Worm (Caenorhabditis elegans): Measurements from ENCODE around the gene T28D9.4.
A peak's percentile ranks its signal among the peaks of the same experiment; 100 is the strongest.

The T28D9.4 gene

DNA sequence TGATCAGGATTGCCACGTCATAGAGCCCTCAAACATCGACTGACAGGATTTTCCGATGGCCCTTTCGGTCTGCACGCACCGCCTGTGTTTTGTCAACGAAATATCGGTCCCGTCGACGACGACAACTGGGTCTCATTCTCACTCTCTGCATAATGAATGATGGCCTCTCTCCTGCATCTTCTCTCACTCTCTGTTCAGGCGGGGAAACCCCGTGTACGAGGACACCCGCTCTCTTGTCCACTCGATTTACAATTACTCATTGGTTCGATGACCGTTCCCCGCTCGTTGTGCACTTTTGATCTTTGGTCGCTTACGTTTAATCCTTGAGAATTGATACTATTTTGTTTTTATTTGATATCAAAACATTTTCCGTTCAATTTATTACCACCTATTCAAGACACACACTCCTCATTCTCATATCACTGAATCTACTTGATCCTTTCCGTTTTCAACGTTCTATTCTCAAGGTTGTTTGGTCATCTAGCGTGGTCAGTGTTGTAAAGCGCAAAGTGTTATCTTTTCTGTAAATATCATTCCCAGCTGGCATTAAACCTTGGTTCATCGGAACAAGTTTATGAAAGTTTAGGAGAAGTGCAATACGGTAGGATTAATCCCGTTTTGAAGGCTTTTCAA is 46.0 kb downstream of the T28D9.4 start:
- TF ChIP-seq pha-4 (tag; optimal IDR thresholded peaks at IDR 0.05) = no peak
- no peak for TF ChIP-seq lsy-2 (tag; optimal IDR thresholded peaks at IDR 0.05)
- TF ChIP-seq snpc-4 (tag; optimal IDR thresholded peaks at IDR 0.05) = no peak
- TF ChIP-seq cnd-1 (tag; optimal IDR thresholded peaks at IDR 0.05) = peak; percentile 25
- TF ChIP-seq bed-3 (GFP tag; optimal IDR thresholded peaks at IDR 0.05) = no peak
- no peak for TF ChIP-seq blmp-1 (tag; optimal IDR thresholded peaks at IDR 0.05)
- no peak for TF ChIP-seq zip-8 (tag; optimal IDR thresholded peaks at IDR 0.05)
- TF ChIP-seq tbx-8 (GFP tag; optimal IDR thresholded peaks at IDR 0.05) = no peak
- TF ChIP-seq ham-2 (GFP tag; optimal IDR thresholded peaks at IDR 0.05) = peak; percentile 40
- TF ChIP-seq nhr-76 (tag; optimal IDR thresholded peaks at IDR 0.05) = no peak
- TF ChIP-seq drap-1 (GFP tag; optimal IDR thresholded peaks at IDR 0.05) = no peak
- no peak for TF ChIP-seq nhr-28 (tag; optimal IDR thresholded peaks at IDR 0.05)
- TF ChIP-seq hlh-1 (tag; optimal IDR thresholded peaks at IDR 0.05) = peak; percentile 41
- no peak for TF ChIP-seq unc-39 (tag; optimal IDR thresholded peaks at IDR 0.05)
- no peak for TF ChIP-seq ztf-11 (tag; optimal IDR thresholded peaks at IDR 0.05)
- no peak for TF ChIP-seq sptf-1 (tag; optimal IDR thresholded peaks at IDR 0.05)
- TF ChIP-seq sem-2 (GFP tag; optimal IDR thresholded peaks at IDR 0.05) = no peak
- TF ChIP-seq lin-13 (tag; optimal IDR thresholded peaks at IDR 0.05) = no peak
- TF ChIP-seq ceh-39 (tag; optimal IDR thresholded peaks at IDR 0.05) = no peak
- no peak for TF ChIP-seq flh-1 (GFP tag; optimal IDR thresholded peaks at IDR 0.05)
- peak; percentile 96 for TF ChIP-seq nhr-2 (tag; optimal IDR thresholded peaks at IDR 0.05)
- TF ChIP-seq elt-3 (tag; optimal IDR thresholded peaks at IDR 0.05) = no peak
- TF ChIP-seq mls-2 (tag; optimal IDR thresholded peaks at IDR 0.05) = peak; percentile 73
- TF ChIP-seq M03D4.4 (tag; optimal IDR thresholded peaks at IDR 0.05) = peak; percentile 31
- TF ChIP-seq lin-32 (GFP tag; optimal IDR thresholded peaks at IDR 0.05) = no peak
- no peak for TF ChIP-seq nhr-12 (tag; optimal IDR thresholded peaks at IDR 0.05)
- no peak for TF ChIP-seq ceh-83 (GFP tag; optimal IDR thresholded peaks at IDR 0.05)
- TF ChIP-seq unc-120 (tag; optimal IDR thresholded peaks at IDR 0.05; ENCODE audit: poor library complexity, severe bottlenecking) = peak; percentile 44
- no peak for TF ChIP-seq nhr-237 (tag; optimal IDR thresholded peaks at IDR 0.05)
- no peak for TF ChIP-seq elt-1 (tag; optimal IDR thresholded peaks at IDR 0.05; ENCODE audit: borderline replicate concordance, insufficient read depth)
- peak; percentile 50 for TF ChIP-seq mep-1 (tag; optimal IDR thresholded peaks at IDR 0.05)
- TF ChIP-seq ceh-43 (GFP tag; optimal IDR thresholded peaks at IDR 0.05) = no peak
- peak; percentile 58 for TF ChIP-seq unc-62 (GFP tag; optimal IDR thresholded peaks at IDR 0.05)
- TF ChIP-seq mab-5 (tag; optimal IDR thresholded peaks at IDR 0.05) = no peak
- TF ChIP-seq ces-1 (GFP tag; optimal IDR thresholded peaks at IDR 0.05) = no peak

DNA sequence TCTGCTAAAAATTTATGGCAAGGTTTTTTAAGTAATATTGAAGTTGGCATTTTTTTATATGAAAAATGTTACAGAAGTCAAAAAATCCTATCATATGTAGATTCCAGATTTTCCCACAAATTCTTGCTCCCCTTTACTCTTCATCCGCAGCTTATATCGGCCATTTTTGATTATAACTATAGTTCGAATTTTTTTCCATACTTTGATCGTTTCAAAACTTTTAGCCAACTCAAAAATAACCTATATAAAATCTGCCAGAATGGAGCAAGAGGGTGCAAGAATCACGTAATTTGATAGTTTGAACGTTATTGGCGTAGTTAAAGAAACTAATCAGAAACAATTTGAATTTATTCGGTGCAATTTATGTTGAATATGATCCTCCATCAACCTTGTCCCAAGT is 47.2 kb downstream of the T28D9.4 start:
- TF ChIP-seq unc-62 (GFP tag; optimal IDR thresholded peaks at IDR 0.05) (no peak), elt-1 (tag; optimal IDR thresholded peaks at IDR 0.05; ENCODE audit: borderline replicate concordance, insufficient read depth) (no peak), sptf-1 (tag; optimal IDR thresholded peaks at IDR 0.05) (no peak), elt-3 (tag; optimal IDR thresholded peaks at IDR 0.05) (no peak), blmp-1 (tag; optimal IDR thresholded peaks at IDR 0.05) (no peak), mab-5 (tag; optimal IDR thresholded peaks at IDR 0.05) (no peak), ceh-83 (GFP tag; optimal IDR thresholded peaks at IDR 0.05) (no peak)

DNA sequence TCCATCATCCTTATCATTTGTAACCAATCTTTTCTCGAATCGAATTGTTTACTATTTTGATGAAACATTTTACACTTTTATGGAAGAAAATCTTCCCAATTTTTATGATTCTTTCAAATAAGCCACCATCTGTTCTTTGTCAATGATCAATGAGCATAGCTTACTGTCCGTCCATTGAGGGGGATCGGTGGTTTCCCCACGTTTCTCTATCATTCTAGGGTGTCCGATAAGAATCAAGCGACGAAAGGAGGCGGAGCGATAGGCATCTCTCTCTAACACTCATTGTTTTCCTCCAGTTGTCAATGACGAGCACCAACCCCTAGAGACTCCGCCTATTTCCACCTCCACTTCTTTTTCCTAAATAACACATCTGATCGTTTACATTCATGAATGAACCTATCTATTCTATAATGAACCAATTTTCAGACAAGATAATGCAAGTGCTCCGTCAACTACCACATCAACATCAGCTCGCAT is 47.8 kb downstream of the T28D9.4 start, which contains the start of gene C56E6.2:
Gene C56E6.2 (plus strand): TSS at position 427 of the 477 bp plus-strand sequence.
- TF ChIP-seq lin-32 (GFP tag; optimal IDR thresholded peaks at IDR 0.05) (no peak), M03D4.4 (tag; optimal IDR thresholded peaks at IDR 0.05) (no peak), elt-1 (tag; optimal IDR thresholded peaks at IDR 0.05; ENCODE audit: borderline replicate concordance, insufficient read depth) (peak; percentile 81)

DNA sequence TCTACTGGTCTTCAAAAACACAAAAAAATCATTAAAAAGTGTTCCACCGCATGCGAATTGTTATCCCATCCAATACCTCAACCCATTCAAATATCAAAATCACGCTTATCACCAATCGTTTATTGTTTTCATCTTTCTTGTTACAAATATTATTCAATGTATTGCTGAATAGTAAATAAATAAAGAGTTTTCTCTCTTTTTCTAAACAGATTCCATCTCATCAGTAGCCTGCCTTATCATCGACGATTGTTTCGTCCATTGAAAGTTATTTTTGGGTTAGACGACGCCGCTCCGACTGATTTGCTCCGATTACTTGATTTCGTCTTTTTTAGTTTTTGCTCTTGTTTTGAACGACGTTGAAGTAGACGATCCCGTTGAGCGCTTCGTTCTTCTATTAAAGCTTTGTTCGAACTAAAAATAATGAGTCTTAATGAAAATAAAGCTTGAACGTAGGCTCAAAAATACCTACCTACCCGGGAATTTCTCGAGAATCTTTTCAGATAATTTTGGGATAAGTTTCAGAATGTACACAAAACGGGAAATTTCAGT is 49.5 kb downstream of the T28D9.4 start:
- TF ChIP-seq unc-120 (tag; optimal IDR thresholded peaks at IDR 0.05; ENCODE audit: poor library complexity, severe bottlenecking) (no peak), cnd-1 (tag; optimal IDR thresholded peaks at IDR 0.05) (no peak), nhr-2 (tag; optimal IDR thresholded peaks at IDR 0.05) (no peak), lin-13 (tag; optimal IDR thresholded peaks at IDR 0.05) (no peak), mab-5 (tag; optimal IDR thresholded peaks at IDR 0.05) (no peak), ceh-43 (GFP tag; optimal IDR thresholded peaks at IDR 0.05) (no peak), unc-39 (tag; optimal IDR thresholded peaks at IDR 0.05) (no peak), lsy-2 (tag; optimal IDR thresholded peaks at IDR 0.05) (no peak), ham-2 (GFP tag; optimal IDR thresholded peaks at IDR 0.05) (no peak)
